Worm (Caenorhabditis elegans): ENCODE measurements around the gene far-2.

DNA sequence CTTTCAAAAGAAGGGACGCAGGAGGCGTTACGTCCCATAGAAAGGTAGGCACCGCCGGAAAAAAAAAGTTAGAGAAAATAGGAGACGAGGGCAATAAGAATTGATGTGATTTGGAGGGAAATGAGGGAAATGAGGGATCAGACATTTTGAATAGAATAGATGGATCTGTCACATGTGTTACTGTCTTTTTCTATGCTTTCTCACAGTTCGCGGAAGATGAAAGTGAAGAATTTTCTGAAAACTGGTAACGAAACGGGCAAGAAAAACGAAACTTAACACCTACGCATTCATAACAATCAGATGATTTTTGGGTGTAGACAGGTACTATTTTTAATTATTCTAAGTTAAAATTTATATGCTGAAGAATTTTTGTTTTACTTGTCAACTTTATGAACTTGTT is 44.0 kb upstream of the far-2 start, which contains the start of gene R107.9:
- TF ChIP-seq ceh-82 (tag; optimal IDR thresholded peaks at IDR 0.05): no peak
- no peak for TF ChIP-seq aly-2 (tag; optimal IDR thresholded peaks at IDR 0.05)
- no peak for TF ChIP-seq egl-27 (tag; optimal IDR thresholded peaks at IDR 0.05)
- TF ChIP-seq fos-1 (tag; optimal IDR thresholded peaks at IDR 0.05): no peak
- TF ChIP-seq nhr-21 (tag; optimal IDR thresholded peaks at IDR 0.05): no peak
- TF ChIP-seq zag-1 (tag; optimal IDR thresholded peaks at IDR 0.05): no peak

All from whole organism, L2 larva.